Worm (Caenorhabditis elegans): Measurements from ENCODE around the gene R13A1.5.

ce11 chrIV:7180304-7180703, 11.3 kb downstream of the R13A1.5 start, which contains the start of gene cest-10:
- TF ChIP-seq tab-1 (GFP tag; IDR thresholded peaks at IDR 0.05) (no peak), flt-1 (GFP tag; IDR thresholded peaks at IDR 0.05) (no peak), med-1 (GFP tag; optimal IDR thresholded peaks at IDR 0.05; ENCODE audit: insufficient read depth) (no peak), cog-1 (tag; optimal IDR thresholded peaks at IDR 0.05) (no peak), ztf-29 (GFP tag; IDR thresholded peaks at IDR 0.05) (no peak), T22C8.4 (GFP tag; IDR thresholded peaks at IDR 0.05) (no peak), ref-1 (GFP tag; conservative IDR thresholded peaks at IDR 0.05) (no peak), ztf-23 (GFP tag; IDR thresholded peaks at IDR 0.05) (no peak), klf-2 (GFP tag; conservative IDR thresholded peaks at IDR 0.05) (no peak)

Measured in whole organism, midembryonic.